Fruit fly (Drosophila melanogaster): ENCODE measurements around the gene Aldh7A1.

- no peak for TF ChIP-seq YL-1 (GFP tag; optimal IDR thresholded peaks at IDR 0.05)
- no peak for TF ChIP-seq Sox100B (GFP tag; optimal IDR thresholded peaks at IDR 0.05)
- no peak for TF ChIP-seq CG10366 (GFP tag; IDR thresholded peaks at IDR 0.05)
- no peak for TF ChIP-seq CG12155 (GFP tag; optimal IDR thresholded peaks at IDR 0.05)
- no peak for TF ChIP-seq CG9817 (tag; optimal IDR thresholded peaks at IDR 0.05)
- TF ChIP-seq sug (tag; optimal IDR thresholded peaks at IDR 0.05), result no peak
- no peak for TF ChIP-seq Meics (GFP tag; optimal IDR thresholded peaks at IDR 0.05)
- no peak for TF ChIP-seq Gug (GFP tag; IDR thresholded peaks at IDR 0.05)
- TF ChIP-seq CG10267 (tag; optimal IDR thresholded peaks at IDR 0.05), result no peak
- TF ChIP-seq gro (GFP tag; optimal IDR thresholded peaks at IDR 0.05), result no peak
- TF ChIP-seq psq (GFP tag; optimal IDR thresholded peaks at IDR 0.05), result no peak
- TF ChIP-seq CG15514 (GFP tag; optimal IDR thresholded peaks at IDR 0.05), result no peak
- TF ChIP-seq run (tag; optimal IDR thresholded peaks at IDR 0.05), result no peak
Measured at dm6 chr3L:19280283-19280682, 11.6 kb upstream of the Aldh7A1 start.

Measured in whole organism, embryonic.